Fruit fly (Drosophila melanogaster): ENCODE data around the gene Nrg.

Nrg gene

DNA sequence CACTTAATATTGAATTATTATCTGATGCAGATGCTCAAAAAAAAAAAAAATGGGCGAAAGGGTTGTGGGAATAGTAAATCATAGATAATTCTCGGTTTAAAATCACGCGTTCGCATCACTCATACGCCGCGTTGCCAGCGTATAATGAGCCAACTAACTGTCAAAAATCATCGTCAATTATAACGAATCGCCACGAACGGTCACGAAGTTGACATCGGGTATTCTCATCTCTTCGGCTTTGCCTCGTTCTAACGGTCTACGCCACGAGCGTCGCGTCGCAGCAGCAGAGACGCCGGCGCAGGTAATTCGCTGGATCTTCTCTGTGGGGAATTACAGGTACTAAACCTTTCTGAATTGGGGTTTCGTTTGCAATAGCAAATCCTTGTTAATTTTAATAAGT lies 15.8 kb upstream of the Nrg start:
- TF ChIP-seq Med (GFP tag) (peak; percentile 17), CG8290 (GFP tag; optimal IDR thresholded peaks at IDR 0.05) (no peak), CG8290 (tag; optimal IDR thresholded peaks at IDR 0.05) (peak in 1 of 2 experiments; percentile 28), CG7372 (GFP tag; IDR thresholded peaks at IDR 0.05) (peak; percentile 76), CG7963 (GFP tag; IDR thresholded peaks at IDR 0.05; ENCODE audit: partially characterized antibody) (no peak), exex (tag; optimal IDR thresholded peaks at IDR 0.05) (peak; percentile 38), Trl (optimal IDR thresholded peaks at IDR 0.05) (no peak), Trl (GFP tag; optimal IDR thresholded peaks at IDR 0.05) (no peak), CG6175 (GFP tag; IDR thresholded peaks at IDR 0.05) (no peak), CG15479 (GFP tag; optimal IDR thresholded peaks at IDR 0.05) (no peak), Deaf1 (tag; optimal IDR thresholded peaks at IDR 0.05) (peak; percentile 94), CG2129 (GFP tag; IDR thresholded peaks at IDR 0.05; ENCODE audit: partially characterized antibody) (no peak), Ets65A (GFP tag) (peak; percentile 13), sens (GFP tag) (peak; percentile 49)

DNA sequence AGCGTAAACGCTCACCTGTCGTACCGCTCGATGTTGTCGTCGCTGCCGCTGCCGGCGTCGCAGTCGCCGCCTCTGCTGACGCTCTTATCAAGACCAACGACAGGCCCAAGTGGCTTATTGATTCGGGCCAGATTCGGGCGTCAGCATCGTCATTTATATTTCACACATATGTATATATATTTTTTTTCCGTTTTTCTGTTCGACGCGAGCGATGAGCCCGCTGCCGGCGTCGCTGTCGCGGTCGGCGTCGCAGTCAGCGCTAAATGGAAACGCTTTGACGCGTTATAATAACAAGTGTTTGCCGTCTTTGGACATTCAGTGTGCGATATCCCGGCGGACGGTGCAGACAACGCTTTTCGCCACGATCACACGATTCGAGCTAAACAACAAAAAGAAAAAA lies 15.1 kb upstream of the Nrg start:
- TF ChIP-seq CG9437 (GFP tag; optimal IDR thresholded peaks at IDR 0.05) (no peak), CG31441 (GFP tag; IDR thresholded peaks at IDR 0.05) (no peak), bbx (GFP tag; IDR thresholded peaks at IDR 0.05; ENCODE audit: partially characterized antibody) (no peak), CG15696 (tag; optimal IDR thresholded peaks at IDR 0.05) (no peak), Pdp1 (GFP tag; optimal IDR thresholded peaks at IDR 0.05) (no peak), slp2 (GFP tag; optimal IDR thresholded peaks at IDR 0.05) (no peak), Adf1 (GFP tag; IDR thresholded peaks at IDR 0.05) (peak; percentile 97), grau (tag; optimal IDR thresholded peaks at IDR 0.05) (no peak), sob (GFP tag; IDR thresholded peaks at IDR 0.05) (no peak), CG12299 (tag; optimal IDR thresholded peaks at IDR 0.05) (no peak), CG7271 (tag; optimal IDR thresholded peaks at IDR 0.05) (no peak), Deaf1 (tag; optimal IDR thresholded peaks at IDR 0.05) (peak; percentile 71), CG10274 (GFP tag; optimal IDR thresholded peaks at IDR 0.05) (no peak), hb (GFP tag; IDR thresholded peaks at IDR 0.05; ENCODE audit: partially characterized antibody) (no peak), fu2 (GFP tag; optimal IDR thresholded peaks at IDR 0.05) (no peak), CG9727 (GFP tag; optimal IDR thresholded peaks at IDR 0.05) (no peak), CG17829 (tag; optimal IDR thresholded peaks at IDR 0.05) (no peak), CG8924 (tag; optimal IDR thresholded peaks at IDR 0.05) (no peak), ac (GFP tag; optimal IDR thresholded peaks at IDR 0.05) (no peak), tna (GFP tag; IDR thresholded peaks at IDR 0.05; ENCODE audit: partially characterized antibody) (no peak), Dbx (GFP tag; IDR thresholded peaks at IDR 0.05) (no peak), tll (GFP tag; optimal IDR thresholded peaks at IDR 0.05) (no peak), CHES-1-like (GFP tag; optimal IDR thresholded peaks at IDR 0.05) (no peak), CG3281 (GFP tag; optimal IDR thresholded peaks at IDR 0.05) (no peak), pum (GFP tag; optimal IDR thresholded peaks at IDR 0.05) (no peak), exex (tag; optimal IDR thresholded peaks at IDR 0.05) (peak; percentile 17), CG9932 (GFP tag; IDR thresholded peaks at IDR 0.05) (no peak), sima (GFP tag; optimal IDR thresholded peaks at IDR 0.05) (no peak), CG10654 (GFP tag; optimal IDR thresholded peaks at IDR 0.05) (no peak), zfh2 (GFP tag; optimal IDR thresholded peaks at IDR 0.05) (no peak), CG4282 (GFP tag; optimal IDR thresholded peaks at IDR 0.05) (no peak), Vsx1 (GFP tag; optimal IDR thresholded peaks at IDR 0.05) (peak; percentile 21), Hmx (GFP tag; optimal IDR thresholded peaks at IDR 0.05) (no peak), row (GFP tag; IDR thresholded peaks at IDR 0.05) (no peak), chinmo (GFP tag; IDR thresholded peaks at IDR 0.05; ENCODE audit: partially characterized antibody) (peak; percentile 62; the same call in 1 of the 4 replicates), jing (GFP tag; optimal IDR thresholded peaks at IDR 0.05) (no peak), dpn (GFP tag; optimal IDR thresholded peaks at IDR 0.05) (no peak), Side (GFP tag; optimal IDR thresholded peaks at IDR 0.05) (no peak), kni (GFP tag; optimal IDR thresholded peaks at IDR 0.05) (no peak)
